Fruit fly (Drosophila melanogaster): ENCODE results near the gene CG12728.

dm6 chrX:5941824-5942223, 582 bp upstream of the CG12728 start:
- no peak for TF ChIP-seq h (GFP tag; optimal IDR thresholded peaks at IDR 0.05)
- no peak for TF ChIP-seq usp (GFP tag; optimal IDR thresholded peaks at IDR 0.05)
- TF ChIP-seq ey (GFP tag; optimal IDR thresholded peaks at IDR 0.05) = no peak
- TF ChIP-seq CG32264 (GFP tag; optimal IDR thresholded peaks at IDR 0.05) = no peak
- TF ChIP-seq fru (GFP tag; optimal IDR thresholded peaks at IDR 0.05) = no peak
- TF ChIP-seq HLH106 (tag; optimal IDR thresholded peaks at IDR 0.05) = no peak
- no peak for TF ChIP-seq CrebA (GFP tag; optimal IDR thresholded peaks at IDR 0.05; ENCODE audit: borderline replicate concordance)
- no peak for TF ChIP-seq dmrt93B (GFP tag; optimal IDR thresholded peaks at IDR 0.05)
- TF ChIP-seq pan (optimal IDR thresholded peaks at IDR 0.05) = no peak
- no peak for TF ChIP-seq tai (GFP tag; optimal IDR thresholded peaks at IDR 0.05)
- no peak for TF ChIP-seq br (GFP tag; optimal IDR thresholded peaks at IDR 0.05)
- no peak for TF ChIP-seq Dfd (GFP tag; optimal IDR thresholded peaks at IDR 0.05)
